Worm (Caenorhabditis elegans) whole organism, L2 larva: ENCODE data around the gene pigx-1.

Experiments
- F13H6.1 ChIP-seq: sonication (generic microtip); optimal IDR thresholded peaks from 2 replicates; lab custom pipeline; 2016; ENCODE audit warnings: missing genetic modification characterization, missing compliant biosample characterization
- R02D3.7 ChIP-seq: fragments of 150-350 bp; optimal IDR thresholded peaks from 2 replicates; lab custom pipeline; 2014; ENCODE audit warnings: missing biosample characterization, missing genetic modification characterization
- Y55F3AM.14 ChIP-seq: fragments of 200-800 bp; sonication (Bioruptor generic); optimal IDR thresholded peaks from 2 replicates; lab custom pipeline; 2018; ENCODE audit warnings: mild to moderate bottlenecking, missing genetic modification characterization, missing compliant biosample characterization
- alr-1 ChIP-seq: fragments of 150-350 bp; optimal IDR thresholded peaks from 2 replicates; lab custom pipeline; 2014; ENCODE audit warnings: missing biosample characterization, missing genetic modification characterization
- aly-2 ChIP-seq: fragments of 150-350 bp; optimal IDR thresholded peaks from 2 replicates; lab custom pipeline; 2014; ENCODE audit warnings: missing biosample characterization, missing genetic modification characterization
- ama-1 ChIP-seq: fragments of 150-350 bp; optimal IDR thresholded peaks from 2 replicates; lab custom pipeline; 2018; ENCODE audit warnings: inconsistent platforms
- blmp-1 ChIP-seq: sonication (generic microtip); optimal IDR thresholded peaks from 2 replicates; lab custom pipeline; 2017; ENCODE audit warnings: missing genetic modification characterization, mild to moderate bottlenecking, missing compliant biosample characterization, antibody characterized with exemption, moderate library complexity; ENCODE audit not compliant: insufficient read depth
- ceh-16 ChIP-seq: fragments of 150-350 bp; optimal IDR thresholded peaks from 2 replicates; lab custom pipeline; 2014; ENCODE audit warnings: missing biosample characterization, missing genetic modification characterization
- ceh-82 ChIP-seq: fragments of 150-350 bp; optimal IDR thresholded peaks from 2 replicates; lab custom pipeline; 2014; ENCODE audit warnings: missing biosample characterization, missing genetic modification characterization
- crh-2 ChIP-seq: sonication (generic microtip); optimal IDR thresholded peaks from 2 replicates; lab custom pipeline; 2017; ENCODE audit warnings: missing biosample characterization, missing genetic modification characterization
- dmd-4 ChIP-seq: sonication (generic microtip); optimal IDR thresholded peaks from 2 replicates; lab custom pipeline; 2017; ENCODE audit warnings: missing biosample characterization, missing genetic modification characterization
- egl-27 ChIP-seq: sonication (generic microtip); optimal IDR thresholded peaks from 3 replicates; lab custom pipeline; 2017; ENCODE audit warnings: missing biosample characterization, missing genetic modification reagents, missing genetic modification characterization
- elt-1 ChIP-seq: fragments of 150-350 bp; optimal IDR thresholded peaks from 2 replicates; lab custom pipeline; 2014; ENCODE audit warnings: missing biosample characterization, missing genetic modification characterization
- elt-3 ChIP-seq: sonication (generic microtip); optimal IDR thresholded peaks from 2 replicates; lab custom pipeline; 2017; ENCODE audit warnings: missing biosample characterization, missing genetic modification characterization
- fos-1 ChIP-seq: fragments of 150-350 bp; optimal IDR thresholded peaks from 2 replicates; lab custom pipeline; 2014; ENCODE audit warnings: missing biosample characterization, missing genetic modification characterization
- gmeb-1 ChIP-seq: fragments of 150-350 bp; optimal IDR thresholded peaks from 2 replicates; lab custom pipeline; 2014; ENCODE audit warnings: missing biosample characterization, missing genetic modification characterization
- lin-11 ChIP-seq: fragments of 150-350 bp; sonication (generic microtip); optimal IDR thresholded peaks from 2 replicates; lab custom pipeline; 2014; ENCODE audit warnings: missing biosample characterization, missing genetic modification characterization, inconsistent platforms, mixed read lengths
- lin-13 ChIP-seq: fragments of 150-350 bp; optimal IDR thresholded peaks from 2 replicates; lab custom pipeline; 2014; ENCODE audit warnings: missing biosample characterization, missing genetic modification reagents, missing genetic modification characterization
- lin-39 ChIP-seq: fragments of 150-350 bp; optimal IDR thresholded peaks from 2 replicates; lab custom pipeline; 2014; ENCODE audit warnings: missing biosample characterization, missing genetic modification reagents, missing genetic modification characterization
- lsy-2 ChIP-seq, 2 experiments: fragments of 150-350 bp in 1 of 2; sonication (generic microtip) in 1 of 2; optimal IDR thresholded peaks; 2 replicates each; lab custom pipeline; 2014 to 2017; ENCODE audit warnings: missing biosample characterization in 2 of 2, missing genetic modification characterization in 2 of 2
- mab-5 ChIP-seq: fragments of 150-350 bp; optimal IDR thresholded peaks from 2 replicates; lab custom pipeline; 2014; ENCODE audit warnings: missing biosample characterization, missing genetic modification characterization
- mbf-1 ChIP-seq: sonication (generic microtip); optimal IDR thresholded peaks from 2 replicates; lab custom pipeline; 2017; ENCODE audit warnings: missing biosample characterization, missing genetic modification characterization
- mdl-1 ChIP-seq, 2 experiments: fragments of 150-350 bp in 1 of 2; sonication (generic microtip) in 1 of 2; optimal IDR thresholded peaks; 2 replicates each; lab custom pipeline; 2017; ENCODE audit warnings: missing biosample characterization in 2 of 2, missing genetic modification characterization in 2 of 2
- nhr-10 ChIP-seq: sonication (generic microtip); optimal IDR thresholded peaks from 2 replicates; lab custom pipeline; 2017; ENCODE audit warnings: missing biosample characterization, missing genetic modification characterization
- nhr-11 ChIP-seq: fragments of 150-350 bp; optimal IDR thresholded peaks from 2 replicates; lab custom pipeline; 2014; ENCODE audit warnings: missing biosample characterization, missing genetic modification characterization
- nhr-12 ChIP-seq: fragments of 150-350 bp; optimal IDR thresholded peaks from 2 replicates; lab custom pipeline; 2014; ENCODE audit warnings: missing biosample characterization, missing genetic modification characterization
- nhr-129 ChIP-seq: fragments of 150-350 bp; optimal IDR thresholded peaks from 2 replicates; lab custom pipeline; 2014; ENCODE audit warnings: missing biosample characterization, missing genetic modification characterization
- nhr-21 ChIP-seq: fragments of 150-350 bp; optimal IDR thresholded peaks from 2 replicates; lab custom pipeline; 2014; ENCODE audit warnings: missing biosample characterization, missing genetic modification characterization
- nhr-23 ChIP-seq: fragments of 150-350 bp; optimal IDR thresholded peaks from 2 replicates; lab custom pipeline; 2014; ENCODE audit warnings: missing biosample characterization, missing genetic modification reagents, missing genetic modification characterization
- nhr-237 ChIP-seq: fragments of 150-350 bp; optimal IDR thresholded peaks from 2 replicates; lab custom pipeline; 2014; ENCODE audit warnings: missing biosample characterization, missing genetic modification characterization
- nhr-25 ChIP-seq: fragments of 150-350 bp; sonication (generic microtip); optimal IDR thresholded peaks from 3 replicates; lab custom pipeline; 2014; ENCODE audit warnings: missing biosample characterization, missing genetic modification characterization
- nhr-6 ChIP-seq: fragments of 150-350 bp; optimal IDR thresholded peaks from 2 replicates; lab custom pipeline; 2014; ENCODE audit warnings: missing biosample characterization, missing genetic modification characterization
- nhr-77 ChIP-seq: fragments of 150-350 bp; optimal IDR thresholded peaks from 2 replicates; lab custom pipeline; 2014; ENCODE audit warnings: missing biosample characterization, missing genetic modification characterization
- peb-1 ChIP-seq: fragments of 150-350 bp; optimal IDR thresholded peaks from 2 replicates; lab custom pipeline; 2014; ENCODE audit warnings: missing biosample characterization, missing genetic modification characterization
- sem-4 ChIP-seq: fragments of 150-350 bp; optimal IDR thresholded peaks from 2 replicates; lab custom pipeline; 2014; ENCODE audit warnings: missing biosample characterization, missing genetic modification reagents, missing genetic modification characterization
- skn-1 ChIP-seq: sonication (generic microtip); optimal IDR thresholded peaks from 2 replicates; lab custom pipeline; 2017; ENCODE audit warnings: missing biosample characterization, missing genetic modification characterization
- sma-3 ChIP-seq: sonication (generic microtip); optimal IDR thresholded peaks from 2 replicates; lab custom pipeline; 2016; ENCODE audit warnings: missing genetic modification reagents, missing genetic modification characterization, missing compliant biosample characterization
- sma-9 ChIP-seq, 2 experiments: fragments of 150-350 bp in 1 of 2; sonication (generic microtip) in 1 of 2; optimal IDR thresholded peaks; 2 replicates each; lab custom pipeline; 2014 to 2016; ENCODE audit warnings: missing genetic modification characterization in 2 of 2, mild to moderate bottlenecking in 1 of 2, missing biosample characterization in 1 of 2, missing compliant biosample characterization in 1 of 2, missing genetic modification reagents in 1 of 2, moderate library complexity in 1 of 2
- snpc-4 ChIP-seq: fragments of 150-350 bp; optimal IDR thresholded peaks from 2 replicates; lab custom pipeline; 2014; ENCODE audit warnings: missing biosample characterization, missing genetic modification characterization
- unc-39 ChIP-seq: fragments of 150-350 bp; optimal IDR thresholded peaks from 2 replicates; lab custom pipeline; 2014; ENCODE audit warnings: missing biosample characterization, missing genetic modification characterization
- unc-55 ChIP-seq: fragments of 150-350 bp; sonication (generic microtip); optimal IDR thresholded peaks from 3 replicates; lab custom pipeline; 2014; ENCODE audit warnings: missing biosample characterization, missing genetic modification reagents, missing genetic modification characterization
- unc-62 ChIP-seq: fragments of 150-350 bp; optimal IDR thresholded peaks from 2 replicates; lab custom pipeline; 2014; ENCODE audit warnings: missing biosample characterization, missing genetic modification reagents, missing genetic modification characterization
- zag-1 ChIP-seq: fragments of 150-350 bp; optimal IDR thresholded peaks from 2 replicates; lab custom pipeline; 2014; ENCODE audit warnings: missing biosample characterization, missing genetic modification characterization
- ztf-1 ChIP-seq: fragments of 200-800 bp; sonication (Bioruptor generic); conservative IDR thresholded peaks from 2 replicates; pipeline ENCODE4 v1.3.6; 2022; ENCODE audit warnings: missing genetic modification characterization, missing compliant biosample characterization
- ztf-11 ChIP-seq: sonication (generic microtip); optimal IDR thresholded peaks from 2 replicates; lab custom pipeline; 2017; ENCODE audit warnings: missing biosample characterization, missing genetic modification characterization
- ztf-4 ChIP-seq: fragments of 150-350 bp; optimal IDR thresholded peaks from 2 replicates; lab custom pipeline; 2014; ENCODE audit warnings: missing biosample characterization, missing genetic modification characterization

The pigx-1 gene

ce11 chrX:1125426-1125825 lies 28.6 kb upstream of the pigx-1 start, which contains the start of gene lmp-2:
Gene lmp-2 (plus strand): TSS chrX:1125615.
- TF ChIP-seq blmp-1 (tag; lab: Kevin White, UChicago) (no peak), fos-1 (tag; lab: Kevin White, UChicago) (peak; percentile 50), mbf-1 (tag; lab: Kevin White, UChicago) (no peak), sma-9 (GFP tag; optimal IDR thresholded peaks at IDR 0.05; lab: Kevin White, UChicago) (peak; percentile 11), sma-9 (tag; optimal IDR thresholded peaks at IDR 0.05; lab: Kevin White, UChicago) (no peak), nhr-25 (no peak), crh-2 (tag; lab: Kevin White, UChicago) (peak; percentile 12), ceh-16 (tag; lab: Kevin White, UChicago) (no peak)
- TF ChIP-seq, all 48 proteins: peak for 3

- TF ChIP-seq blmp-1 (tag; lab: Kevin White, UChicago) (peak; percentile 45), nhr-25 (peak; percentile 36), mdl-1 (tag; optimal IDR thresholded peaks at IDR 0.05; lab: Kevin White, UChicago) (no peak), gmeb-1 (tag; lab: Kevin White, UChicago) (no peak), lsy-2 (tag; optimal IDR thresholded peaks at IDR 0.05; lab: Kevin White, UChicago) (no peak)
Observed at ce11 chrX:1124146-1124545, 27.3 kb upstream of the pigx-1 start, which contains the start of gene C05D9.9. Gene C05D9.9 (minus strand): TSS chrX:1124246.

DNA sequence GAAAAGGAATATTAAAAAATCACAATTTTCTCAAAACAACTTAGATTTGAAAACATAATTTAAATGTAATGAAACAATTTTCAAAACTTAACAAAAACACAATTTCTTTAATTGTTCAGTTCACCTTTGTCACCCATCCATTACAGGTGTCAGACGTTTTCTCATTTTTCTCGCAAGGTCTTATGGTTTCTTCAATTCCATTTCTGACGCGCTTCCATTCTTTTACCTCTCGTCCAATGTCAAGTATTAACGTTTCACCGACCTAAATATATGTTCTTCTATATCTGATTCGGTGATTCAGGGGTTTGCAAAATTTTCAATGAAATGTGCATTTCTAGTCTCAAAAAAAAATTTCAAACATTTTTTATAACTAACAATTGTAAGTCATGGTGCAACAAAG lies 26.7 kb upstream of the pigx-1 start:
- TF ChIP-seq nhr-25 (peak; percentile 47), skn-1 (tag; lab: Kevin White, UChicago) (no peak)

DNA sequence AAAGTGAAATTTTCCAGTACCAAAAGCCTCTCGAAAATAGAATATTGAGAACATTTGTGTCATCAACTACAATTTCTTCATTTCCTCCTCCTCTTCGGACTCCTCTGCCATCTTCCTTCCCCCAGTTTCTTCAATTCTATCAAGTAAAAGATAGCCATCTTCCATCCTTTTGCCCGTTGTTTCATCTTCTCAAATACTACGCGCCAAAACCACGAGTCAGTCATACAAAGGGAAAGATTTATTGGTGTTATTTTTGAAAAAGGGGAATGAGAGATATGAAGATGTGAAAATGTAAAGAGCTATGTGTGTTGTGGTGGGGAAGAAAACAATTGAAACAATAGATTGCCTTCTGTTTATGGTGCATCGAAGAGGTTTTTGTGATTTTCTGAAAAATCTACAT lies 25.4 kb upstream of the pigx-1 start:
- TF ChIP-seq nhr-11 (no peak), ztf-1 (GFP tag; lab: Robert Waterston, UW) (no peak), nhr-77 (tag; lab: Kevin White, UChicago) (no peak), fos-1 (tag; lab: Kevin White, UChicago) (peak; percentile 21), elt-3 (tag; lab: Kevin White, UChicago) (no peak), nhr-129 (peak; percentile 69), snpc-4 (tag; lab: Kevin White, UChicago) (no peak), nhr-12 (tag; lab: Kevin White, UChicago) (no peak), sma-3 (GFP tag; lab: Kevin White, UChicago) (peak; percentile 5), nhr-237 (tag; lab: Kevin White, UChicago) (no peak), unc-62 (GFP tag; lab: Kevin White, UChicago) (peak; percentile 22), unc-39 (tag; lab: Kevin White, UChicago) (no peak), ceh-82 (tag; lab: Kevin White, UChicago) (no peak), ama-1 (lab: Kevin White, UChicago) (no peak), F13H6.1 (no peak), alr-1 (tag; lab: Kevin White, UChicago) (no peak), ztf-11 (tag; lab: Kevin White, UChicago) (no peak), gmeb-1 (tag; lab: Kevin White, UChicago) (no peak), unc-55 (peak; percentile 32), ztf-4 (no peak), nhr-21 (tag; lab: Kevin White, UChicago) (peak; percentile 30), nhr-6 (tag; lab: Kevin White, UChicago) (peak; percentile 6), aly-2 (tag; lab: Kevin White, UChicago) (no peak), lin-39 (tag; lab: Kevin White, UChicago) (peak; percentile 52), sma-9 (GFP tag; optimal IDR thresholded peaks at IDR 0.05; lab: Kevin White, UChicago) (peak; percentile 61), sma-9 (tag; optimal IDR thresholded peaks at IDR 0.05; lab: Kevin White, UChicago) (no peak), skn-1 (tag; lab: Kevin White, UChicago) (no peak), peb-1 (tag; lab: Kevin White, UChicago) (no peak), zag-1 (tag; lab: Kevin White, UChicago) (no peak), nhr-10 (tag; lab: Kevin White, UChicago) (no peak), mbf-1 (tag; lab: Kevin White, UChicago) (no peak), nhr-25 (peak; percentile 24), elt-1 (tag; lab: Kevin White, UChicago) (no peak), dmd-4 (no peak), nhr-23 (tag; lab: Kevin White, UChicago) (no peak), mdl-1 (tag; optimal IDR thresholded peaks at IDR 0.05; lab: Kevin White, UChicago) (no peak), crh-2 (tag; lab: Kevin White, UChicago) (peak; percentile 79), ceh-16 (tag; lab: Kevin White, UChicago) (no peak), lin-11 (no peak), R02D3.7 (tag; lab: Kevin White, UChicago) (no peak), sem-4 (no peak), egl-27 (peak; percentile 4), lin-13 (peak; percentile 38), mab-5 (tag; lab: Kevin White, UChicago) (peak; percentile 94), Y55F3AM.14 (GFP tag; lab: Kevin White, UChicago) (no peak)
